Fruit fly (Drosophila melanogaster): Measurements from ENCODE around the gene dtr.

The dtr gene

dm6 chr2L:21381379-21381778, 20.4 kb downstream of the dtr start:
- TF ChIP-seq CG17801 (GFP tag; optimal IDR thresholded peaks at IDR 0.05; ENCODE audit: partially characterized antibody): no peak

- no peak for TF ChIP-seq CG17801 (GFP tag; optimal IDR thresholded peaks at IDR 0.05; ENCODE audit: partially characterized antibody)
These were observed 36.0 kb downstream of the dtr start for dm6 chr2L:21396714-21397654.

All from ovary, adult (tissue).